Worm (Caenorhabditis elegans): ENCODE results near the gene gpa-13.

gpa-13 gene

DNA sequence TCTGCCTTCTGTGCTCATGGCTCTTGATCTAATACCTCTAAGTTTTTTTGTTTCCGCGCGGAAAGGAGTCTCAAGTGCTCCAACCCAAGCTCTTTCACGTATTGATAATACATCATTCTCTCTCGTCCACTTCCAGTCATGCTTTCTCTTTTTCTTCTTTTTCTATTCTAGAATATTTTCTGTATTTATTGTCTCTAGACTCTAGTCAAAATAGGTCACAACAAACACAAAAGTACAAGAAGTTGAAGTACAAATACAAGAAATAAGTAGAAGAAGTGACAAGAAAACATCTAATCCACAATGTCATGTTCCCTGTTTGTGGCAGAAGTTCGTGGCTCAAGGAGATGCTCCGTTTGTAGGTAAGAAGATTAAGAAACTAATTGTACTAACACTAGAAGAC, 18.5 kb upstream of the gpa-13 start, which contains the start of gene ZC455.1:
ZC455.1 (plus strand) TSS at position 301 of the 400 bp plus-strand sequence.
- TF ChIP-seq W03F9.2 (tag; optimal IDR thresholded peaks at IDR 0.05), result no peak
- no peak for TF ChIP-seq him-1 (tag; optimal IDR thresholded peaks at IDR 0.05)
- no peak for TF ChIP-seq dao-5 (tag; optimal IDR thresholded peaks at IDR 0.05)

DNA sequence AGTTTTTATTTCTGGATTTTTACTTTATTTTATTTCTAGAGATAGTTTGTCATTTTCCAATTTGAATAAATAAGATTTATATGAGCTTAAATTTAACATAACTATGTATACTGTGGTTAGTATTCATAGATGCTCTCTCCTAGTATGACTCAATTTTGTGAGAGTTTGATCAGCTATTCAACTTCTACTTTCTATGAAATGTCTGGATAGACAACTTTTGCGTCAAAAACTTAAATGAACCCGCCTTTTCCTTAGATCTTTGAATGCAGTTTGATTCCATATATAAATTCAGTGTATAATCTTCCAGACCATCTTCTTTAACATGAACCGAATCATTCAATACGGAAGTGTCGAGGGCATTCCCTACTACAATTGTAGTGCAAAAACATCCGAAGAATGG, 14.2 kb upstream of the gpa-13 start, which contains the start of gene srt-43:
srt-43 (plus strand) TSS at position 301 of the 400 bp plus-strand sequence.
- no peak for TF ChIP-seq him-1 (tag; optimal IDR thresholded peaks at IDR 0.05)
- no peak for TF ChIP-seq W03F9.2 (tag; optimal IDR thresholded peaks at IDR 0.05)

DNA sequence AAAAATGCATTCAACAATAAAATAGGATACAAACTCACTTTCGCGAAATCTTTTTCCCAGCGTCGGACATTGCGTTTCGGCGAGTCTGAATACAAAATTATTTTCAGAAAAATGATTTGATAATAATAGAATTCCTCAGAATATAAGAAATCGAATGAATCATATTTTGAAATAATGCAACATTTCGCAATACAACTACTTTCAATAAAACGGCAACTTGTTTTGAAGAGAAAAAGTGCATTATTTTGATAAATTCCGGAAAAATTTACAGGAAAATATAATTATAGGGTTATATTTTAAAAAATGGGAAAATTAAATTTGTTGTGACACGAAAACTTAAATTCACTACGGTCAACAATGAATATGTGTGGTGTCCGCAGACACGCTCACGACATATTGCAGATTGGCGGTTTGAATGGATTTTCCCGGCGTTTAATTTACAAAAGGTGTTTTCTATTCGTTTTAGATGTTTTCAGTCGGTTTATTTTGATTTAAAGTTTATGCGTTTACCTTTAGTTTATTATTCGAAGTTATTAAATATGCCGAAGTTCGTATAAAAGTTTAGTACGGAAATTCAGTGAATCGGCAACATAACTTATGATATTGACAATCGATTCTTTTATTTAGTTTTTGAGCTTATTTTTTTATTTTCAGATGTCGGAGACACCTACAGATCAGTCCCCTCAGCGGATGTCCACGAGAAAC, 8.7 kb upstream of the gpa-13 start, which contains the start of the genes abcf-1 and scc-3:
abcf-1 (minus strand) TSS at position 85 of the 705 bp plus-strand sequence.
scc-3 (plus strand) TSS at position 655 of the 705 bp plus-strand sequence.
- TF ChIP-seq dao-5 (tag; optimal IDR thresholded peaks at IDR 0.05) (no peak), W03F9.2 (tag; optimal IDR thresholded peaks at IDR 0.05) (peak; percentile 11), him-1 (tag; optimal IDR thresholded peaks at IDR 0.05) (no peak)

- TF ChIP-seq W03F9.2 (tag; optimal IDR thresholded peaks at IDR 0.05), result no peak
- TF ChIP-seq dao-5 (tag; optimal IDR thresholded peaks at IDR 0.05), result no peak
- TF ChIP-seq him-1 (tag; optimal IDR thresholded peaks at IDR 0.05), result no peak
Measured at ce11 chrV:12760913-12761312, 6.2 kb upstream of the gpa-13 start, which contains the start of gene F18E2.15. Gene F18E2.15 (minus strand): TSS chrV:12761013.

DNA sequence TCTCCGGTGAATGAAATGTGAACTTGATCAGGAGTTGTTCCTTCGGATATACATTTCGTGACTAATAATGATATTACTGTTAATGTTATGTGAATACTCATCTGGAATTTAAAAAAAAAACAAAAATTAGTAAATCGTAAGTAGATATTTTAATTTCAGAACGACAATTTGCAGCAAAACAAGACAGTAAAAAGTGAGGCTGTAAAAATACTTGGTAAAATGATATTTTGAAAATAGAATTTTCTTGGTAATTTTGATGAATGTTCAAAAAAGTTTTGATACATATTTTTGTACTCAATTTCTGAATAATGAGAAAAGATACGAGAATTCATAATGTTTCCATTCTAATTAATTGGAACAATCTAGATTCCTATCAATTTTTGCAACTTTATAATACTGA, 4.9 kb upstream of the gpa-13 start, which contains the start of gene papl-1:
papl-1 (minus strand) TSS at position 101 of the 400 bp plus-strand sequence.
- TF ChIP-seq dao-5 (tag; optimal IDR thresholded peaks at IDR 0.05), result no peak
- TF ChIP-seq him-1 (tag; optimal IDR thresholded peaks at IDR 0.05), result no peak
- no peak for TF ChIP-seq W03F9.2 (tag; optimal IDR thresholded peaks at IDR 0.05)

DNA sequence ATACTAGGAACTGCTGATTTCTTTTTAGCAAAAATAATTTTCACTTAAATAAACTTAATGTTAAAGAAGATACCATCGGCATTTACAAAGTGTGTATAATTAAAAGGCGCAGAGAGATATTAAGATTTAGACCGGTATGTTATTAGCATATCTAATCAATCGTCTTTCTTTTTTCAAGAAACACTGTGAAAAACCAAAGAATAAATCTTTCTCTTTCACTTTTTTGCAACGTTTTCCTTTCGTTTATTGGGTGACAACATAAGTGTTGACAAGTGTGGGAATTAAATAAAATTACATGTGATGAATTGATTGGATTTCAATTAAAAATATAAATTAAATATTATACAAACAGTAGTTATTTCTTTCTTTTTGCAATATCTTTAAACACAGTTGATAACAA, 2.3 kb downstream of the gpa-13 start, which contains the start of gene C15C8.8:
C15C8.8 (minus strand) TSS at position 101 of the 400 bp plus-strand sequence.
- no peak for TF ChIP-seq W03F9.2 (tag; optimal IDR thresholded peaks at IDR 0.05)

DNA sequence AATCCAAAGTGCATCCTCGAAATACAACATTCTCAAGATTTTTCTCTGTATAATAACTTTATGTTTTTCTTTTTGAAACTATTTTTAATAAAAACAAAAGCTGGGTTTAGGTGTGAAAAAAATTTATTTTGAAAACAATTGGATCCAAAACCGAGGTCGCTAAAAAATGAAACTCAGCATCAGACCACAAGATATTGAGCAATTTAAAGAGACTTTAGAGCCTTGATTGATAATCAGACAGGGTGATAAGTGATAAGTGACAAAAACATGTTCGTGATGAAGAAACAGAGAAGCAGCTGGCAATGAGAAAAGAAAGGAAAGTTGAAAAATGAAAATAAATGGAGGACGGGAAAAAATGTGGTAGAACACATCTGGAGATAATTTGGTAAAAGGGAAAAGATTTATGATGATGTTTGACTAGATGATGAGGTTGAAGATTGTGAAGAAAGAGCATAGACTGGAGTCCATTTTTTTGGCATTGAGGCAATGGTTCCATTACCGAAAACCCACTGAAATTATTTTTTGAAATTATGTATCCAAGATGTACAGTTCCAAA, 3.2 kb downstream of the gpa-13 start, which contains the start of gene C15C8.6:
C15C8.6 (minus strand) TSS at position 51 of the 556 bp plus-strand sequence.
- TF ChIP-seq W03F9.2 (tag; optimal IDR thresholded peaks at IDR 0.05) (no peak), dao-5 (tag; optimal IDR thresholded peaks at IDR 0.05) (no peak), him-1 (tag; optimal IDR thresholded peaks at IDR 0.05) (no peak)

DNA sequence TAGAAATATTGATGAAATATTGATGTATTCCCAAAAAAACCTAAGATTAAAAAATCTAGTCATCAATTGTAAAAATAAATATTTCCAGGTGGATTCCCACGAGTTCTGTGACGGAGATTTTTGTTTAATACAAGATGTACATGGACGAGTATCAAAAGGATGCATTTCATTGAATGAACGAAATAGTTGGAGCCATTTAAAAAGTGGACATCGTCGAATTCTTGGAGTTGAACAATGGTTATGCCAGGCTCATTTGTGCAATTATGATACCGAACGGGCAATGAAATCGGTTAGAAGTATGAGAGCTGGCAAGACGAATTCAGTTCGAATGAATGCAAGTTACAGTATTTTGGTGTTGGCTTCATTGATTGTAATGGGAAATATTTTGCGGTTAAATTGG, 5.2 kb downstream of the gpa-13 start:
- TF ChIP-seq him-1 (tag; optimal IDR thresholded peaks at IDR 0.05), result no peak

DNA sequence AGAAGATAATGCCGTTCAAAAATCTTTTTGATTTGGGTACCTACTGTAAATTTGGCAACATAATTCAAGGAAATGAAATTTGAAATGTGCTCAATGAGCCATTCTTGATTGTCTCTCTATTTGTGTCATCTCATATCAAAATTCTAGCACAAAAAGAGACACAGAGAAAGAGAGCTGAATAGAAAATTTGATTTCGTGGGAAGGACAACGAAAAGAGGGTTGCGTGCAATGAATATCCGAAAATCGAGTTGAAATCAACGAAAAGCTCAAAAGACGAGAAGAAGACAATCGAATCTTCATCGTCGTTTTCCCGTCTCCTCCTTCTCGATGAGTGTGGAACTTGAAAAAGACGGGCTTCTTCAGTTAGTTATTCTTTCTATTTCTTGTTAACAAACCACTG, 6.9 kb downstream of the gpa-13 start, which contains the start of gene C15C8.5:
C15C8.5 (plus strand) TSS at position 152 of the 400 bp plus-strand sequence.
- no peak for TF ChIP-seq dao-5 (tag; optimal IDR thresholded peaks at IDR 0.05)
- TF ChIP-seq him-1 (tag; optimal IDR thresholded peaks at IDR 0.05), result no peak
- TF ChIP-seq W03F9.2 (tag; optimal IDR thresholded peaks at IDR 0.05), result no peak

- TF ChIP-seq W03F9.2 (tag; optimal IDR thresholded peaks at IDR 0.05), result no peak
- TF ChIP-seq dao-5 (tag; optimal IDR thresholded peaks at IDR 0.05), result no peak
- TF ChIP-seq him-1 (tag; optimal IDR thresholded peaks at IDR 0.05), result no peak
Measured at ce11 chrV:12747431-12747830, 7.3 kb downstream of the gpa-13 start, which contains the start of gene C15C8.4. Gene C15C8.4 (minus strand): TSS chrV:12747463.

ce11 chrV:12744979-12745378, 9.8 kb downstream of the gpa-13 start, which contains the start of gene C15C8.7:
Gene C15C8.7 (minus strand): TSS chrV:12745050.
- TF ChIP-seq him-1 (tag; optimal IDR thresholded peaks at IDR 0.05) (no peak), W03F9.2 (tag; optimal IDR thresholded peaks at IDR 0.05) (no peak), dao-5 (tag; optimal IDR thresholded peaks at IDR 0.05) (no peak)

DNA sequence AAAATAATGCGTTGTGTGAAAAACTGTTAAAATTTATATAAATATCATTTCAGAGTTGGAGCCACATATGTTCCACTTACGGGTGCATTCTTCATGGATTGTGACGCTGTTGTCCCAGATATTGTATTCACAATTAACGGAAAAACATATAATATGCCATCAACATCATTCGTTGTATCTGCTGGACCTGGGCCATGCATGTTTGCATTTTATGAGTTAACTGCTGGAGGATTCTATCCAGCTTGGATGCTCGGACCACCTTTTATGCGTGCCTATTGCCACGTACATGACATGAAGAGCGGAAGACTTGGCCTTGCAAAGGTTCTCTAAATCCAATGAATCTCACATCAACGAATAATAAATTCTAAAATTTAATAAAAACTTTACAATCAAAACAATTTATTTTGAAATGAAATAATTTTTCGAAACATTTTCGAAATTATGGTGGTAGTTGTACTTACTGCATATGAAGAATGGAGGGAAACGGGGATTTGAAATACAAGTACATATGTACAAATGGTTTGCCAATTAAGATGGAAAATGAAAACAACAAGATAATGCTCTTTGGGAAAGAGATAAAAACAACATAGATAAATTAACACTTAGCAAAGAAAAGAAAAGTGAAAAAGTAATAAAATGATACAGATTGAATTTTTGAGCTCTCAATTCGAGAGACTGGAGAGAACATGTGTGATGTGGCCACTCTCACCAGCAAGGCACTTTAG, 10.8 kb downstream of the gpa-13 start:
- TF ChIP-seq dao-5 (tag; optimal IDR thresholded peaks at IDR 0.05) (no peak), W03F9.2 (tag; optimal IDR thresholded peaks at IDR 0.05) (no peak), him-1 (tag; optimal IDR thresholded peaks at IDR 0.05) (no peak)

ce11 chrV:12741684-12742083, 13.1 kb downstream of the gpa-13 start, which contains the start of gene hrg-7:
Gene hrg-7 (plus strand): TSS chrV:12742041.
- no peak for TF ChIP-seq him-1 (tag; optimal IDR thresholded peaks at IDR 0.05)

Data from whole organism, L4/young adult.